Fruit fly (Drosophila melanogaster): ENCODE measurements around the gene Cpr78Cc.

Gene Cpr78Cc

DNA sequence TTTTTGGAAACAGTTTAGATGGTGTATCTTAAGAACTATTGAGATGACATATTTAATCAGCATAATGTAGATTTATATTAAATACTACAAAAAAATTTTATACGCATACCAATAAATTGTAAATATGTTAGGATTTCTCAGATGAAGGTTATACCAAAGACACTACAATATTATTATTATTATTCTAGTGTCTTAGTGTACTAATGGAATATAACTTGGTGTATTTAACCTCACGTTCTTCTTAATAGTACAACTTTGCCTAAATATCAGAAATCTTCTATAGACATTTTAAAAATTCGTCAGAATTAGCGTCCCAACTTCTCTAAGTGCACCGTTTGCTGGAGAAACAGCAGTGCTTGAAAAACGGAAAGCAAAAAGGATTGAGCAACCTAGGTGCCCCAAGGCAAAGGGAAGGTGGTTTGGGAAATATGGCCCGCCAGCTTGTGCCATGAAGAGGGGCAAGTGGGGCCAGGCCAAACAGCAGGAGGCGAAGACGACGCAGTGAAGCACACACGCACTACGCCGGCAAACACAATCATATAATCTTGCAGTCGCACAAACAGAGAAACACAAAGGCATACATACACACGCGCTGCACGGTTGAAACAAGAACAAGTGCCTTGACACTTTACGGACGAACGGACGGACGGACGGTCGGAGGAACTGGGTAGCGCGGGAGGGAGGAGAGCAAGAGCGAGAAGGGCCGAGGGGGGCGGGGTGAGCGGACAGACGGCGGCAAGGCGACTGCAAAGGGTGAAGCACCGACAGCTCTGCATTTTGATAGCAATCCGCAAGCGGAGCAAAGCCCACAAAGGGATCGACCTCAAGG lies 47.2 kb upstream of the Cpr78Cc start:
- no peak for TF ChIP-seq H15 (GFP tag; IDR thresholded peaks at IDR 0.05)
- TF ChIP-seq unpg (GFP tag; optimal IDR thresholded peaks at IDR 0.05), result no peak
- no peak for TF ChIP-seq CG5180 (GFP tag; optimal IDR thresholded peaks at IDR 0.05)
- TF ChIP-seq rib (GFP tag; IDR thresholded peaks at IDR 0.05), result peak; percentile 62; the same call in 1 of the 2 replicates
- TF ChIP-seq Lpt (GFP tag; optimal IDR thresholded peaks at IDR 0.05), result no peak
- TF ChIP-seq bigmax (GFP tag; optimal IDR thresholded peaks at IDR 0.05), result no peak
- TF ChIP-seq pb (GFP tag; optimal IDR thresholded peaks at IDR 0.05), result no peak
- peak; percentile 12; the same call in 1 of the 2 replicates for TF ChIP-seq bbx (GFP tag; IDR thresholded peaks at IDR 0.05; ENCODE audit: partially characterized antibody)
- no peak for TF ChIP-seq dysf (GFP tag; IDR thresholded peaks at IDR 0.05)
- TF ChIP-seq vnd (GFP tag; IDR thresholded peaks at IDR 0.05; ENCODE audit: partially characterized antibody), result 0 out of 3 replicates have a peak, but pooled peaks have one; percentile 24
- no peak for TF ChIP-seq Blimp-1 (GFP tag; optimal IDR thresholded peaks at IDR 0.05)
- TF ChIP-seq tna (GFP tag; IDR thresholded peaks at IDR 0.05; ENCODE audit: partially characterized antibody), result no peak
- no peak for TF ChIP-seq Lim3 (GFP tag; IDR thresholded peaks at IDR 0.05)
- peak in 1 of 2 experiments; percentile 17 for TF ChIP-seq Hr78 (GFP tag; optimal IDR thresholded peaks at IDR 0.05)
- TF ChIP-seq amos (GFP tag; IDR thresholded peaks at IDR 0.05; ENCODE audit: partially characterized antibody), result no peak
- 0 out of 3 replicates have a peak, but pooled peaks have one; percentile 63 for TF ChIP-seq CG2199 (GFP tag; IDR thresholded peaks at IDR 0.05)
- TF ChIP-seq YL-1 (GFP tag; optimal IDR thresholded peaks at IDR 0.05), result no peak
- 0 out of 3 replicates have a peak, but pooled peaks have one; percentile 15 for TF ChIP-seq CG6791 (GFP tag; IDR thresholded peaks at IDR 0.05; ENCODE audit: partially characterized antibody)
- TF ChIP-seq HLHmδ (GFP tag; optimal IDR thresholded peaks at IDR 0.05), result peak; percentile 23
- no peak for TF ChIP-seq CG10321 (GFP tag; IDR thresholded peaks at IDR 0.05)
- TF ChIP-seq CG14050 (GFP tag; IDR thresholded peaks at IDR 0.05), result no peak
- TF ChIP-seq CG4854 (GFP tag; optimal IDR thresholded peaks at IDR 0.05), result no peak
- no peak for TF ChIP-seq tap (tag; optimal IDR thresholded peaks at IDR 0.05)
- TF ChIP-seq wor (GFP tag; IDR thresholded peaks at IDR 0.05), result no peak
- TF ChIP-seq CG10959 (GFP tag; IDR thresholded peaks at IDR 0.05), result no peak
- 0 out of 2 replicates have a peak, but pooled peaks have one; percentile 9 for TF ChIP-seq nerfin-2 (GFP tag; IDR thresholded peaks at IDR 0.05; ENCODE audit: partially characterized antibody)
- TF ChIP-seq Ets65A (GFP tag), result peak; percentile 5
- no peak for TF ChIP-seq Mes4 (GFP tag; optimal IDR thresholded peaks at IDR 0.05)
- TF ChIP-seq HHEX (GFP tag; optimal IDR thresholded peaks at IDR 0.05), result peak; percentile 18
- TF ChIP-seq Dll (GFP tag; IDR thresholded peaks at IDR 0.05; ENCODE audit: partially characterized antibody), result no peak
- no peak for TF ChIP-seq onecut (GFP tag; IDR thresholded peaks at IDR 0.05)
- TF ChIP-seq Med (GFP tag), result peak; percentile 65
- TF ChIP-seq crol (GFP tag; IDR thresholded peaks at IDR 0.05), result peak; percentile 96
- TF ChIP-seq D19B (GFP tag; optimal IDR thresholded peaks at IDR 0.05), result no peak
- no peak for TF ChIP-seq CG18476 (GFP tag; optimal IDR thresholded peaks at IDR 0.05)
- TF ChIP-seq ara (GFP tag; IDR thresholded peaks at IDR 0.05), result no peak
- TF ChIP-seq cg (GFP tag; optimal IDR thresholded peaks at IDR 0.05), result peak; percentile 40
- no peak for TF ChIP-seq CG4328 (GFP tag; optimal IDR thresholded peaks at IDR 0.05)
- TF ChIP-seq slbo (GFP tag; IDR thresholded peaks at IDR 0.05), result 0 out of 2 replicates have a peak, but pooled peaks have one; percentile 17
- TF ChIP-seq sisA (GFP tag; IDR thresholded peaks at IDR 0.05), result no peak
- peak; percentile 28 for TF ChIP-seq Hr39 (optimal IDR thresholded peaks at IDR 0.05)
- TF ChIP-seq CG15514 (GFP tag; optimal IDR thresholded peaks at IDR 0.05), result no peak
- TF ChIP-seq CG7372 (GFP tag; IDR thresholded peaks at IDR 0.05), result no peak
- TF ChIP-seq trem (tag; optimal IDR thresholded peaks at IDR 0.05), result no peak
- TF ChIP-seq bcd (GFP tag; optimal IDR thresholded peaks at IDR 0.05), result no peak
- TF ChIP-seq CG32772 (GFP tag; IDR thresholded peaks at IDR 0.05), result no peak
